Worm (Caenorhabditis elegans) whole organism, L1 larva: Measurements from ENCODE around the gene F38A1.11.

Experiments
- C04F5.9 ChIP-seq: sonication (generic microtip); optimal IDR thresholded peaks from 2 replicates; lab custom pipeline; 2016; ENCODE audit warnings: missing genetic modification characterization, missing compliant biosample characterization
- C16A3.4 ChIP-seq: fragments of 150-350 bp; optimal IDR thresholded peaks from 2 replicates; lab custom pipeline; 2014; ENCODE audit warnings: missing biosample characterization, missing genetic modification characterization
- C34B4.2 ChIP-seq: sonication (generic microtip); optimal IDR thresholded peaks from 2 replicates; lab custom pipeline; 2017; ENCODE audit warnings: mild to moderate bottlenecking, missing genetic modification characterization, missing compliant biosample characterization
- F16B12.6 ChIP-seq: fragments of 150-350 bp; optimal IDR thresholded peaks from 2 replicates; lab custom pipeline; 2014; ENCODE audit warnings: missing biosample characterization, missing genetic modification characterization
- alr-1 ChIP-seq: fragments of 200-800 bp; sonication (Bioruptor generic); optimal IDR thresholded peaks from 2 replicates; lab custom pipeline; 2018; ENCODE audit warnings: borderline replicate concordance, mild to moderate bottlenecking, missing genetic modification characterization, missing compliant biosample characterization
- blmp-1 ChIP-seq: fragments of 150-350 bp; optimal IDR thresholded peaks from 2 replicates; lab custom pipeline; 2014; ENCODE audit warnings: missing biosample characterization, missing genetic modification characterization
- ceh-63 ChIP-seq: fragments of 200-800 bp; sonication (Bioruptor generic); optimal IDR thresholded peaks from 2 replicates; lab custom pipeline; 2018; ENCODE audit warnings: mild to moderate bottlenecking, missing genetic modification characterization, missing compliant biosample characterization
- ceh-8 ChIP-seq: fragments of 200-800 bp; sonication (Bioruptor generic); optimal IDR thresholded peaks from 2 replicates; lab custom pipeline; 2018; ENCODE audit warnings: mild to moderate bottlenecking, missing genetic modification characterization, moderate library complexity, missing compliant biosample characterization
- ceh-88 ChIP-seq: fragments of 200-800 bp; sonication (Bioruptor generic); IDR thresholded peaks from 2 replicates; pipeline ENCODE4 v1.3.6; 2022; ENCODE audit warnings: missing genetic modification characterization, missing compliant biosample characterization
- ces-1 ChIP-seq: fragments of 150-350 bp; optimal IDR thresholded peaks from 2 replicates; lab custom pipeline; 2014; ENCODE audit warnings: missing biosample characterization, missing genetic modification reagents, missing genetic modification characterization
- dpl-1 ChIP-seq, 3 experiments: fragments of 150-350 bp in 2 of 3; sonication (generic microtip) in 1 of 3; optimal IDR thresholded peaks; 2 replicates each; lab custom pipeline; 2014 to 2017; ENCODE audit warnings: missing biosample characterization in 3 of 3, missing genetic modification characterization in 3 of 3, missing genetic modification reagents in 3 of 3
- dsc-1 ChIP-seq: sonication (generic microtip); optimal IDR thresholded peaks from 2 replicates; lab custom pipeline; 2016; ENCODE audit warnings: mild to moderate bottlenecking, missing genetic modification characterization, missing compliant biosample characterization
- efl-3 ChIP-seq: fragments of 200-800 bp; sonication (Bioruptor generic); optimal IDR thresholded peaks from 2 replicates; lab custom pipeline; 2018; ENCODE audit warnings: mild to moderate bottlenecking, missing genetic modification characterization, missing compliant biosample characterization
- egl-13 ChIP-seq: sonication (generic microtip); optimal IDR thresholded peaks from 2 replicates; lab custom pipeline; 2016; ENCODE audit warnings: missing genotype, missing genetic modification reagents, missing genetic modification characterization, missing compliant biosample characterization
- elt-2 ChIP-seq: sonication (generic microtip); optimal IDR thresholded peaks from 2 replicates; lab custom pipeline; 2016; ENCODE audit warnings: missing genetic modification characterization, mild to moderate bottlenecking, inconsistent platforms, missing compliant biosample characterization, missing genetic modification reagents
- fkh-10 ChIP-seq: sonication (generic microtip); optimal IDR thresholded peaks from 2 replicates; lab custom pipeline; 2017; ENCODE audit warnings: missing biosample characterization, missing genetic modification reagents, missing genetic modification characterization
- fkh-4 ChIP-seq: sonication (generic microtip); optimal IDR thresholded peaks from 2 replicates; lab custom pipeline; 2016; ENCODE audit warnings: missing compliant biosample characterization, missing genetic modification characterization, borderline replicate concordance
- fos-1 ChIP-seq: fragments of 150-350 bp; optimal IDR thresholded peaks from 2 replicates; lab custom pipeline; 2014; ENCODE audit warnings: missing biosample characterization, missing genetic modification characterization
- grh-1 ChIP-seq: fragments of 200-800 bp; sonication (Bioruptor generic); IDR thresholded peaks from 2 replicates; pipeline ENCODE4 v1.3.6; 2022; ENCODE audit warnings: missing genetic modification reagents, missing genetic modification characterization, missing compliant biosample characterization
- hlh-4 ChIP-seq: sonication (generic microtip); optimal IDR thresholded peaks from 2 replicates; lab custom pipeline; 2016; ENCODE audit warnings: mild to moderate bottlenecking, missing genetic modification characterization, missing compliant biosample characterization
- irx-1 ChIP-seq: sonication (generic microtip); optimal IDR thresholded peaks from 2 replicates; lab custom pipeline; 2016; ENCODE audit warnings: missing genetic modification characterization, missing compliant biosample characterization
- isw-1 ChIP-seq: fragments of 200-800 bp; sonication (Bioruptor generic); IDR thresholded peaks from 2 replicates; pipeline ENCODE4 v1.3.6; 2022; ENCODE audit warnings: missing genetic modification characterization, missing compliant biosample characterization
- lin-14 ChIP-seq: fragments of 200-800 bp; sonication (Bioruptor generic); optimal IDR thresholded peaks from 2 replicates; lab custom pipeline; 2018; ENCODE audit warnings: mild to moderate bottlenecking, missing genetic modification characterization, moderate library complexity, missing compliant biosample characterization
- lin-15B ChIP-seq: fragments of 150-350 bp; sonication (generic microtip); optimal IDR thresholded peaks from 3 replicates; lab custom pipeline; 2014; ENCODE audit warnings: missing biosample characterization, missing genetic modification characterization
- lin-35 ChIP-seq, 2 experiments: fragments of 150-350 bp; optimal IDR thresholded peaks; 2 replicates each; lab custom pipeline; 2014; ENCODE audit warnings: missing biosample characterization in 2 of 2, missing genetic modification characterization in 2 of 2, missing genetic modification reagents in 2 of 2
- lin-39 ChIP-seq: fragments of 150-350 bp; optimal IDR thresholded peaks from 2 replicates; lab custom pipeline; 2014; ENCODE audit warnings: missing biosample characterization, missing genetic modification reagents, missing genetic modification characterization
- lsy-2 ChIP-seq, 2 experiments: fragments of 150-350 bp; optimal IDR thresholded peaks; 2 replicates each; lab custom pipeline; 2014; ENCODE audit warnings: missing biosample characterization in 2 of 2, missing genetic modification characterization in 2 of 2
- mdl-1 ChIP-seq, 2 experiments: fragments of 150-350 bp; optimal IDR thresholded peaks; 2 replicates each; lab custom pipeline; 2014 to 2017; ENCODE audit warnings: missing biosample characterization in 2 of 2, missing genetic modification characterization in 2 of 2, inconsistent platforms in 1 of 2
- mep-1 ChIP-seq: fragments of 150-350 bp; optimal IDR thresholded peaks from 2 replicates; lab custom pipeline; 2014; ENCODE audit warnings: missing biosample characterization, missing genetic modification characterization
- nhr-20 ChIP-seq: sonication (generic microtip); optimal IDR thresholded peaks from 2 replicates; lab custom pipeline; 2016; ENCODE audit warnings: mild to moderate bottlenecking, missing genetic modification characterization, missing compliant biosample characterization
- nhr-237 ChIP-seq: fragments of 150-350 bp; optimal IDR thresholded peaks from 2 replicates; lab custom pipeline; 2014; ENCODE audit warnings: missing biosample characterization, missing genetic modification characterization
- nhr-28 ChIP-seq: fragments of 150-350 bp; optimal IDR thresholded peaks from 2 replicates; lab custom pipeline; 2014; ENCODE audit warnings: missing biosample characterization, missing genetic modification characterization
- nhr-47 ChIP-seq: sonication (generic microtip); optimal IDR thresholded peaks from 2 replicates; lab custom pipeline; 2016; ENCODE audit warnings: mild to moderate bottlenecking, missing genetic modification characterization, moderate library complexity, missing compliant biosample characterization
- nhr-85 ChIP-seq: sonication (generic microtip); peaks from one replicate; lab custom pipeline; 2016; ENCODE audit warnings: missing genetic modification characterization, inconsistent platforms, missing compliant biosample characterization
- nhr-90 ChIP-seq: sonication (generic microtip); optimal IDR thresholded peaks from 2 replicates; lab custom pipeline; 2016; ENCODE audit warnings: mild to moderate bottlenecking, missing genetic modification characterization, missing compliant biosample characterization; ENCODE audit not compliant: poor library complexity
- pag-3 ChIP-seq: sonication (generic microtip); optimal IDR thresholded peaks from 2 replicates; lab custom pipeline; 2017; ENCODE audit warnings: missing genetic modification characterization, mild to moderate bottlenecking, missing compliant biosample characterization, antibody characterized with exemption, borderline replicate concordance; ENCODE audit not compliant: insufficient read depth
- pax-3 ChIP-seq: fragments of 200-800 bp; sonication (Bioruptor generic); optimal IDR thresholded peaks from 2 replicates; lab custom pipeline; 2018; ENCODE audit warnings: mild to moderate bottlenecking, missing genetic modification characterization, moderate library complexity, missing compliant biosample characterization
- skn-1 ChIP-seq: fragments of 150-350 bp; optimal IDR thresholded peaks from 2 replicates; lab custom pipeline; 2014; ENCODE audit warnings: missing biosample characterization, missing genetic modification characterization
- snpc-4 ChIP-seq: fragments of 150-350 bp; optimal IDR thresholded peaks from 2 replicates; lab custom pipeline; 2014; ENCODE audit warnings: missing biosample characterization, missing genetic modification characterization
- snu-23 ChIP-seq: sonication (generic microtip); optimal IDR thresholded peaks from 2 replicates; lab custom pipeline; 2016; ENCODE audit warnings: missing genetic modification characterization, missing compliant biosample characterization
- sox-4 ChIP-seq: sonication (generic microtip); optimal IDR thresholded peaks from 2 replicates; lab custom pipeline; 2016; ENCODE audit warnings: missing genetic modification characterization, missing compliant biosample characterization
- sptf-1 ChIP-seq: fragments of 150-350 bp; optimal IDR thresholded peaks from 2 replicates; lab custom pipeline; 2014; ENCODE audit warnings: missing biosample characterization, missing genetic modification characterization
- sup-37 ChIP-seq: fragments of 200-800 bp; sonication (Bioruptor generic); optimal IDR thresholded peaks from 2 replicates; lab custom pipeline; 2018; ENCODE audit warnings: mild to moderate bottlenecking, missing genetic modification characterization, missing compliant biosample characterization
- swsn-7 ChIP-seq: sonication (generic microtip); optimal IDR thresholded peaks from 2 replicates; lab custom pipeline; 2016; ENCODE audit warnings: missing genetic modification characterization, missing compliant biosample characterization
- tbx-2 ChIP-seq: sonication (generic microtip); optimal IDR thresholded peaks from 2 replicates; lab custom pipeline; 2016; ENCODE audit warnings: missing genetic modification characterization, missing compliant biosample characterization
- tlp-1 ChIP-seq: fragments of 150-350 bp; optimal IDR thresholded peaks from 2 replicates; lab custom pipeline; 2014; ENCODE audit warnings: missing biosample characterization, missing genetic modification characterization
- unc-130 ChIP-seq: fragments of 150-350 bp; optimal IDR thresholded peaks from 2 replicates; lab custom pipeline; 2017; ENCODE audit warnings: missing biosample characterization, missing genetic modification characterization, inconsistent platforms
- unc-62 ChIP-seq: fragments of 150-350 bp; optimal IDR thresholded peaks from 2 replicates; lab custom pipeline; 2014; ENCODE audit warnings: missing biosample characterization, missing genetic modification reagents, missing genetic modification characterization
- xbp-1 ChIP-seq: sonication (generic microtip); optimal IDR thresholded peaks from 2 replicates; lab custom pipeline; 2016; ENCODE audit warnings: missing genetic modification characterization, missing compliant biosample characterization
- zip-4 ChIP-seq: fragments of 200-800 bp; sonication (Bioruptor generic); optimal IDR thresholded peaks from 2 replicates; lab custom pipeline; 2018; ENCODE audit warnings: mild to moderate bottlenecking, missing genetic modification characterization, moderate library complexity, missing compliant biosample characterization
- ztf-4 ChIP-seq: fragments of 150-350 bp; optimal IDR thresholded peaks from 2 replicates; lab custom pipeline; 2014; ENCODE audit warnings: missing biosample characterization, missing genetic modification characterization

Gene F38A1.11

DNA sequence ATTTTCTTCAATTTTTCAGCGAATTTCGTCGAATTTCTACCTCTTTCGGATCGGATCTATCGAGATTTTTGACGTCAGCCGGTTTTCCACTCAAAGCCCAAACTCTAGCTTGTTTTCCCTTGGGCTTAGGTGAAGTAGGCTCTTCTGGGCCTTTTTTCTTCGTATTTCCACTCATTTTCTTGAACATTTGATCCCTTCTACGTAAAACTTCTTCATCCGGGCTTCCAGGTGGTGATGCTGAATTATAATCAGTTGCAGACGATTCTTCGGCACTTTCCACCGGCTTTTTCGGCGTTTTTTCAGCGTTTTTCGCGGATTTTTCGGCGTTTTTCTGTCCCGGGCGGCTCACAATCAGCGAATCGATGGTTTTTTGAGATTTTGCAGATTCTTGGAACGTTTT is 9.0 kb upstream of the F38A1.11 start:
- no peak for TF ChIP-seq nhr-237 (tag; lab: Kevin White, UChicago)
- no peak for TF ChIP-seq ceh-63 (GFP tag; lab: Kevin White, UChicago)
- no peak for TF ChIP-seq zip-4 (GFP tag; lab: Kevin White, UChicago)
- no peak for TF ChIP-seq nhr-47 (tag; lab: Kevin White, UChicago)
- TF ChIP-seq pag-3 (tag; lab: Kevin White, UChicago), result no peak
- TF ChIP-seq nhr-28 (tag; lab: Kevin White, UChicago), result no peak

DNA sequence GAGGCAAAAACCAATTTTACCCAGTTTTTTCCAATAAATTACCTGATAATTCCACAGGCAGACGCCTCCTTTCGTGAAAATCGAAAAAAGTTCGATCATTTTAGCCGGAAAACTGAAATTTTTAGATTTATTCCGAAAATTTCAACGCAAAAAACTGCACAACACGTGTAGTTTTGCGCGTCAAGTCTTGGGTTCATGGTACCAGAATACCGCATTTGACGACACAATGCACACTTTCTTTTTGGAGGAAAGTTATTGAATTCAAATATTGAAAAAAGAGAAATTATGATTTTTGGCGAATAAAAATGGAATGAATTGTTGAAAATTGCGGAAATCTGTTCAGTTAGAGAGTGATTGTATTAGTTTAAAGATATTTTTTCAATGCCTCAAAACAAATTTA is 7.5 kb upstream of the F38A1.11 start, which contains the start of gene F38A1.8:
TSS of gene F38A1.8 (minus strand) at position 167 of the 400 bp plus-strand sequence.
- TF ChIP-seq dpl-1 (GFP tag; optimal IDR thresholded peaks at IDR 0.05; lab: Kevin White, UChicago) (peak; percentile 91 to 95 (median 94)), pax-3 (tag; lab: Kevin White, UChicago) (no peak), C16A3.4 (tag; lab: Kevin White, UChicago) (peak; percentile 46), egl-13 (tag; lab: Kevin White, UChicago) (no peak), unc-130 (tag; lab: Kevin White, UChicago) (peak; percentile 42), lin-14 (no peak), lsy-2 (tag; optimal IDR thresholded peaks at IDR 0.05; lab: Kevin White, UChicago) (peak; percentile 78 to 84), sox-4 (tag; lab: Kevin White, UChicago) (no peak), alr-1 (tag; lab: Kevin White, UChicago) (no peak), fos-1 (tag; lab: Kevin White, UChicago) (peak; percentile 9), nhr-90 (tag; lab: Kevin White, UChicago) (peak; percentile 40), nhr-85 (tag; lab: Kevin White, UChicago) (peak; percentile 69), xbp-1 (tag; lab: Kevin White, UChicago) (peak; percentile 50), skn-1 (peak; percentile 36), ces-1 (GFP tag; lab: Kevin White, UChicago) (no peak), unc-62 (no peak), sptf-1 (tag; lab: Kevin White, UChicago) (no peak), lin-35 (GFP tag; optimal IDR thresholded peaks at IDR 0.05; lab: Kevin White, UChicago) (peak; percentile 91 to 96), nhr-20 (tag; lab: Kevin White, UChicago) (no peak), hlh-4 (no peak), elt-2 (tag; lab: Kevin White, UChicago) (no peak), C34B4.2 (tag; lab: Kevin White, UChicago) (no peak), efl-3 (GFP tag; lab: Kevin White, UChicago) (no peak), fkh-10 (no peak), lin-15B (tag; lab: Kevin White, UChicago) (peak; percentile 69), tlp-1 (no peak), fkh-4 (no peak), mdl-1 (tag; optimal IDR thresholded peaks at IDR 0.05; lab: Kevin White, UChicago) (peak in 1 of 2 experiments; percentile 81), F16B12.6 (peak; percentile 93), grh-1 (GFP tag; lab: Robert Waterston, UW) (peak; percentile 46; the same call in 1 of the 2 replicates), snu-23 (GFP tag; lab: Kevin White, UChicago) (peak; percentile 74), mep-1 (tag; lab: Kevin White, UChicago) (peak; percentile 73), irx-1 (tag; lab: Kevin White, UChicago) (peak; percentile 25), sup-37 (no peak), nhr-28 (tag; lab: Kevin White, UChicago) (no peak), isw-1 (peak; percentile 24; the same call in 1 of the 2 replicates), ztf-4 (tag; lab: Kevin White, UChicago) (no peak), ceh-88 (GFP tag; lab: Robert Waterston, UW) (no peak), dsc-1 (peak; percentile 6), lin-39 (tag; lab: Kevin White, UChicago) (no peak), ceh-8 (GFP tag; lab: Kevin White, UChicago) (no peak), swsn-7 (tag; lab: Kevin White, UChicago) (peak; percentile 42), snpc-4 (tag; lab: Kevin White, UChicago) (no peak), tbx-2 (tag; lab: Kevin White, UChicago) (peak; percentile 61), blmp-1 (no peak), C04F5.9 (tag; lab: Kevin White, UChicago) (peak; percentile 24), nhr-237 (tag; lab: Kevin White, UChicago) (peak; percentile 32)
